Worm (Caenorhabditis elegans): Measurements from ENCODE around the gene C18A3.7.
A peak's percentile ranks its signal among the peaks of the same experiment; 100 is the strongest.

Gene C18A3.7

DNA sequence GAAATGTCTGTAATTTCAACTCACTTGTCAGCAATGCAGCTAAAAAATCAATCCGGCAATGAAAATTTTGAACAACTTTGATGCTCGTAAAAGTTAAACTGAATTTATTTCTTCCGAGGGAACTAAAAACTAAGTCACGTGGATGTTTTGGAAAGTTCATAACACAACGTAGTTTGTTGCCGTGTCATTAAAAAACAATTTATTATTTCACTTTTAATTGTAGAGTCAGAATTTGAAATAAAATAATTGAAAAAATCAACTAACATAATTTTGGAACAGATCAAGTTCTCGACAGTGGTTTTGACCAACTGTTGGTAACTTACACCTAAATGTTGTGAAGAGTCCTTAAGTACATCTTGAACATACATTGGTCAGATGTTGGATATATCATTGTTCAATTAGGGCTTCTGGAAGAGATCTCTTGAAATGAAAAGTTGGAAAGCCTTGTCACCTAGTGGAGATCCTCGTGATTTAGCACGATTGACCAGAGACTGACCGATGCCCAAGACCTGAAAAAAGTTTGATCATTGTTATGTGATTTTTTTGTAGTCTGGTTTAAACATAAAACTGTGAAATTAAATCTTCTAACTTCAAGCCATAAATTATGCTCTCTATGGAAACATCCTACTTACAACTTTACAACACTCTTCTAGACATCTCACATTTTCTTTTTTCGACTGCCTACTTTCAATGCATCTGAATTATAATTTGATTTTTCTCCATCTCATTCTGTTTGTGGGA, at the start of gene C18A3.7, which contains the start of gene C18A3.11:
Gene C18A3.7 (minus strand): TSS at position 101 of the 741 bp plus-strand sequence.
Gene C18A3.11 (plus strand): TSS at position 691 of the 741 bp plus-strand sequence.
- TF ChIP-seq skn-1 (tag; optimal IDR thresholded peaks at IDR 0.05) (no peak), nhr-76 (tag; optimal IDR thresholded peaks at IDR 0.05) (no peak), ceh-82 (tag; optimal IDR thresholded peaks at IDR 0.05) (no peak), ztf-4 (tag; optimal IDR thresholded peaks at IDR 0.05) (no peak), nhr-23 (tag; optimal IDR thresholded peaks at IDR 0.05) (no peak), eor-1 (tag; optimal IDR thresholded peaks at IDR 0.05) (no peak), hmg-11 (tag; optimal IDR thresholded peaks at IDR 0.05) (no peak), aly-2 (tag; optimal IDR thresholded peaks at IDR 0.05) (no peak), nhr-11 (tag; optimal IDR thresholded peaks at IDR 0.05) (no peak), nfya-1 (tag; optimal IDR thresholded peaks at IDR 0.05; ENCODE audit: insufficient read depth) (no peak), tbx-2 (tag; optimal IDR thresholded peaks at IDR 0.05) (no peak), snpc-4 (tag; optimal IDR thresholded peaks at IDR 0.05) (no peak), lin-39 (tag; optimal IDR thresholded peaks at IDR 0.05) (no peak)

DNA sequence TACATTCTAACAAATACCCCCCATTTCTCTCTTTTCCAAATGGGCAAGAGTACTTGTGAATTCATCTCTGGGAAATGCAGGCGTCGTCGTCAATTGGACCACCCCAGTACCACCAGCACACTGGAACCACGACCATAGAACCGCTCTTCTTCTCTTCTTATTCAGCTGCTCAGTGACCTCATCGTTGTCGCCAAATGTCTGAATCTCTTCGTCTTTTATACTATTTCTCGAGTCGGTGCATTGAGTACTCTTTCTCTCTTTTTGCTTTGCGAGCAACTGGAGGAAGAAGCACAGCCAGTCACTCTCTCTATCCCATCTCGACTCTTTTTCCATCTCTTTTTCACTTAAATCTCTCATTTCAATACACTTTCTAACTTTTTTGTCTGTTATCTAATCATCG, 49.6 kb upstream of the C18A3.7 start:
- TF ChIP-seq lin-39 (tag; optimal IDR thresholded peaks at IDR 0.05) (peak; percentile 1), nhr-43 (tag; optimal IDR thresholded peaks at IDR 0.05; ENCODE audit: poor library complexity, severe bottlenecking) (no peak), ceh-28 (tag; optimal IDR thresholded peaks at IDR 0.05) (no peak), nhr-77 (tag; optimal IDR thresholded peaks at IDR 0.05) (no peak), elt-1 (tag; optimal IDR thresholded peaks at IDR 0.05) (no peak), unc-62 (GFP tag; optimal IDR thresholded peaks at IDR 0.05) (no peak), ceh-82 (tag; optimal IDR thresholded peaks at IDR 0.05) (no peak), zag-1 (tag; optimal IDR thresholded peaks at IDR 0.05) (no peak), ZK546.5 (tag; optimal IDR thresholded peaks at IDR 0.05) (no peak), tbx-2 (tag; optimal IDR thresholded peaks at IDR 0.05) (no peak), lsy-12 (tag; optimal IDR thresholded peaks at IDR 0.05) (no peak), sea-2 (GFP tag; optimal IDR thresholded peaks at IDR 0.05) (no peak), ceh-9 (tag; optimal IDR thresholded peaks at IDR 0.05) (no peak), fos-1 (tag; optimal IDR thresholded peaks at IDR 0.05) (no peak), nhr-67 (tag; optimal IDR thresholded peaks at IDR 0.05) (no peak), hmg-11 (tag; optimal IDR thresholded peaks at IDR 0.05) (peak; percentile 56), ama-1 (optimal IDR thresholded peaks at IDR 0.05) (no peak), mdl-1 (tag; optimal IDR thresholded peaks at IDR 0.05) (no peak), elt-2 (tag; optimal IDR thresholded peaks at IDR 0.05) (no peak), fkh-10 (GFP tag; optimal IDR thresholded peaks at IDR 0.05) (peak; percentile 21), nhr-11 (tag; optimal IDR thresholded peaks at IDR 0.05) (no peak), nfya-1 (tag; optimal IDR thresholded peaks at IDR 0.05; ENCODE audit: insufficient read depth) (peak; percentile 51), daf-12 (tag; optimal IDR thresholded peaks at IDR 0.05) (no peak), aly-2 (tag; optimal IDR thresholded peaks at IDR 0.05) (no peak), egl-27 (tag; optimal IDR thresholded peaks at IDR 0.05) (no peak), pqm-1 (tag; optimal IDR thresholded peaks at IDR 0.05) (no peak), snpc-4 (tag; optimal IDR thresholded peaks at IDR 0.05) (no peak), R02D3.7 (tag; optimal IDR thresholded peaks at IDR 0.05) (no peak), nhr-76 (tag; optimal IDR thresholded peaks at IDR 0.05) (no peak), skn-1 (tag; optimal IDR thresholded peaks at IDR 0.05) (peak; percentile 22), pha-4 (tag; optimal IDR thresholded peaks at IDR 0.05) (no peak), fkh-2 (tag; optimal IDR thresholded peaks at IDR 0.05) (no peak), nhr-28 (tag; optimal IDR thresholded peaks at IDR 0.05) (no peak), nhr-23 (tag; optimal IDR thresholded peaks at IDR 0.05) (no peak), elt-3 (tag; optimal IDR thresholded peaks at IDR 0.05) (no peak), egl-5 (tag; optimal IDR thresholded peaks at IDR 0.05) (no peak)

DNA sequence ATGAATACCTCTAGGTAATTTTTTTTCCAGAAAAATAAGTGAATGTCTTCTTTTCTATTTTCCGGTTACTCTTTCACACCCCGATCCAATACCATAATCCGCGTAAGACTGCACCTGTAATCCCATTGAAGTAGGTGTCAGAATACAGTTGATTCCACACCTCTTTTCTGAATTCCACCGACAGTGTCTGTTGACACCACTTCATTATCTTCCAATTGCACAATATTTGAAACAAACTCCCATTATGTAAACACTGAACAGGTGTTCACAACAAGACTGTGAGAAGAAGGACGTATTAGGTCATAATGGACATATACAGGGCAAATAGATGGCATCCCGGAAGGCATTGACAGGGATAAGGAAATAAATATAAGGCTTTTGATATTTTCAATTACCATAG, 47.1 kb upstream of the C18A3.7 start:
- no peak for TF ChIP-seq mdl-1 (tag; optimal IDR thresholded peaks at IDR 0.05)
- no peak for TF ChIP-seq ama-1 (optimal IDR thresholded peaks at IDR 0.05)
- TF ChIP-seq aly-2 (tag; optimal IDR thresholded peaks at IDR 0.05): no peak
- no peak for TF ChIP-seq lsy-12 (tag; optimal IDR thresholded peaks at IDR 0.05)
- TF ChIP-seq nhr-23 (tag; optimal IDR thresholded peaks at IDR 0.05): no peak
- TF ChIP-seq nhr-67 (tag; optimal IDR thresholded peaks at IDR 0.05): no peak
- TF ChIP-seq nhr-77 (tag; optimal IDR thresholded peaks at IDR 0.05): no peak
- TF ChIP-seq snpc-4 (tag; optimal IDR thresholded peaks at IDR 0.05): no peak
- no peak for TF ChIP-seq elt-3 (tag; optimal IDR thresholded peaks at IDR 0.05)

All from whole organism, L3 larva.